Fruit fly (Drosophila melanogaster): Measurements from ENCODE around the gene CG9701.
A peak's percentile ranks its signal among the peaks of the same experiment; 100 is the strongest.

The CG9701 gene

DNA sequence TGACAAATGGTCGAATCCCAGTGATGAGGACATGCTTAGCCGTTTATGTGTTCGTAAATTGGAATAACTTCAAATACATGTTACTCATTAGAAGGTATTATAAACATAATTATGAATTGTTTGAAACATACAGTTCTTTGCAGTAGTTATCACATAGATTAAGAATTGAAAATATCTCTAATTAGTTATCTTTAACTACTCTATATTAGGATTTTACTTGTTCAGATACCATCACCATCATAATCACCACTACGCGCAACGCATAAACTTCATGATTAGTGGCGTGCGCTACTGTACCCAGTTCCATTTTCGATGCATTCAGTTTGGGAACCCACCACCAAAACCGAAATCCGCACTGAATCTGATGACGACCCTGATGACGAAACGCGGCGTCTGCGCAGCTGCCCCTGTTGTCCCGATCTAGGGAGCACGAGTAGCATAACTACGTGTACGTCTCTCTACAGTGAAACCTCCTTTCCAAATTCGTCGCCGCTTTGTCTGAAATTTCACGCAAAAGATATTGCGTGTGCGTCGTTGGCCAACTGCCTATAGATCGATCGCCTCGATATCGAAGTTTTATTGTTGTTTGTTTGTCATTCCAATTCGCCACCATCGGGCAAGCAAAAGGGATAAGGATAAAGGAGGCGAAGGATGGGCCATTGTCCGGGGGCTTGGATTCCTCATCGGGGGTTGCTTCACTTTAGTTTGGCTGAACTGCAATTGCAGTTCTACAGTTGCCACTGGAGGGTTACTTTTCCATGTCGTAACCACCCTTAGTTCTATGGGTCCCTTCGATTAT is 10.8 kb downstream of the CG9701 start (continued):
- no peak for TF ChIP-seq Hand (GFP tag; optimal IDR thresholded peaks at IDR 0.05)
- no peak for TF ChIP-seq ro (GFP tag; IDR thresholded peaks at IDR 0.05)
- no peak for TF ChIP-seq Hr78 (GFP tag; optimal IDR thresholded peaks at IDR 0.05)
- no peak for TF ChIP-seq CG7745 (tag; optimal IDR thresholded peaks at IDR 0.05)
- TF ChIP-seq dysf (GFP tag; IDR thresholded peaks at IDR 0.05) = no peak
- TF ChIP-seq CG10274 (GFP tag; optimal IDR thresholded peaks at IDR 0.05) = no peak
- TF ChIP-seq gcm (GFP tag; optimal IDR thresholded peaks at IDR 0.05) = no peak
- TF ChIP-seq B-H2 (GFP tag; optimal IDR thresholded peaks at IDR 0.05) = no peak
- no peak for TF ChIP-seq Dip2 (GFP tag; IDR thresholded peaks at IDR 0.05)
- TF ChIP-seq CG15073 (GFP tag; optimal IDR thresholded peaks at IDR 0.05) = no peak
- TF ChIP-seq CG3065 (GFP tag; optimal IDR thresholded peaks at IDR 0.05) = no peak
- peak; percentile 13 for TF ChIP-seq fd96Cb (tag; optimal IDR thresholded peaks at IDR 0.05)
- no peak for TF ChIP-seq bcd (GFP tag; optimal IDR thresholded peaks at IDR 0.05)
- peak in 1 of 2 experiments; percentile 0 for TF ChIP-seq Pdp1 (GFP tag; optimal IDR thresholded peaks at IDR 0.05)
- no peak for TF ChIP-seq Kr (GFP tag; optimal IDR thresholded peaks at IDR 0.05)
- TF ChIP-seq wdn (GFP tag; IDR thresholded peaks at IDR 0.05) = no peak
- peak; percentile 79 for TF ChIP-seq CG10979 (tag; optimal IDR thresholded peaks at IDR 0.05)
- TF ChIP-seq prd (optimal IDR thresholded peaks at IDR 0.05) = no peak
- no peak for TF ChIP-seq prd (GFP tag; IDR thresholded peaks at IDR 0.05)
- TF ChIP-seq CG4820 (GFP tag; optimal IDR thresholded peaks at IDR 0.05) = peak; percentile 99
- no peak for TF ChIP-seq yki (optimal IDR thresholded peaks at IDR 0.05)
- TF ChIP-seq Tbp (GFP tag; optimal IDR thresholded peaks at IDR 0.05) = no peak
- no peak for TF ChIP-seq CG4360 (GFP tag; IDR thresholded peaks at IDR 0.05)
- TF ChIP-seq aop (GFP tag; IDR thresholded peaks at IDR 0.05) = no peak
- TF ChIP-seq HLHmδ (GFP tag; optimal IDR thresholded peaks at IDR 0.05) = peak; percentile 56
- TF ChIP-seq gfzf (GFP tag; optimal IDR thresholded peaks at IDR 0.05) = no peak
- peak; percentile 4 for TF ChIP-seq oc (tag; optimal IDR thresholded peaks at IDR 0.05)
- peak; percentile 46; the same call in 1 of the 2 replicates for TF ChIP-seq CG31441 (GFP tag; IDR thresholded peaks at IDR 0.05)
- no peak for TF ChIP-seq CG4730 (GFP tag; IDR thresholded peaks at IDR 0.05)
- TF ChIP-seq bowl (GFP tag; IDR thresholded peaks at IDR 0.05) = no peak
- no peak for TF ChIP-seq cato (GFP tag; optimal IDR thresholded peaks at IDR 0.05; ENCODE audit: borderline replicate concordance)
- no peak for TF ChIP-seq ci (GFP tag; IDR thresholded peaks at IDR 0.05)
- TF ChIP-seq twi (tag; optimal IDR thresholded peaks at IDR 0.05) = no peak
- peak in 1 of 2 experiments; percentile 1 for TF ChIP-seq chif (GFP tag; optimal IDR thresholded peaks at IDR 0.05)
- TF ChIP-seq NFAT (GFP tag; IDR thresholded peaks at IDR 0.05) = no peak
- no peak for TF ChIP-seq pita (GFP tag; optimal IDR thresholded peaks at IDR 0.05)
- no peak for TF ChIP-seq Side (GFP tag; optimal IDR thresholded peaks at IDR 0.05)
- TF ChIP-seq CG8388 (GFP tag; optimal IDR thresholded peaks at IDR 0.05) = peak; percentile 23
- no peak for TF ChIP-seq Eip74EF (GFP tag; optimal IDR thresholded peaks at IDR 0.05)
- 0 out of 2 replicates have a peak, but pooled peaks have one; percentile 23 for TF ChIP-seq CG10959 (GFP tag; IDR thresholded peaks at IDR 0.05)
- TF ChIP-seq Blimp-1 (GFP tag; optimal IDR thresholded peaks at IDR 0.05) = peak; percentile 51
- TF ChIP-seq ATbp (GFP tag; optimal IDR thresholded peaks at IDR 0.05) = no peak
- peak; percentile 42 for TF ChIP-seq trem (tag; optimal IDR thresholded peaks at IDR 0.05)
- peak; percentile 30 for TF ChIP-seq CG7839 (tag; optimal IDR thresholded peaks at IDR 0.05)
- no peak for TF ChIP-seq mam (GFP tag; optimal IDR thresholded peaks at IDR 0.05)
- no peak for TF ChIP-seq stc (GFP tag; IDR thresholded peaks at IDR 0.05)
- peak; percentile 64 for TF ChIP-seq dmrt11E (tag; optimal IDR thresholded peaks at IDR 0.05)
- no peak for TF ChIP-seq Camta (GFP tag; optimal IDR thresholded peaks at IDR 0.05)
- TF ChIP-seq slbo (GFP tag; IDR thresholded peaks at IDR 0.05) = no peak
- TF ChIP-seq CG3847 (GFP tag; IDR thresholded peaks at IDR 0.05) = no peak
